1 fruit fly cellular context compared by ENCODE assay signal in the genomic region with DNA sequence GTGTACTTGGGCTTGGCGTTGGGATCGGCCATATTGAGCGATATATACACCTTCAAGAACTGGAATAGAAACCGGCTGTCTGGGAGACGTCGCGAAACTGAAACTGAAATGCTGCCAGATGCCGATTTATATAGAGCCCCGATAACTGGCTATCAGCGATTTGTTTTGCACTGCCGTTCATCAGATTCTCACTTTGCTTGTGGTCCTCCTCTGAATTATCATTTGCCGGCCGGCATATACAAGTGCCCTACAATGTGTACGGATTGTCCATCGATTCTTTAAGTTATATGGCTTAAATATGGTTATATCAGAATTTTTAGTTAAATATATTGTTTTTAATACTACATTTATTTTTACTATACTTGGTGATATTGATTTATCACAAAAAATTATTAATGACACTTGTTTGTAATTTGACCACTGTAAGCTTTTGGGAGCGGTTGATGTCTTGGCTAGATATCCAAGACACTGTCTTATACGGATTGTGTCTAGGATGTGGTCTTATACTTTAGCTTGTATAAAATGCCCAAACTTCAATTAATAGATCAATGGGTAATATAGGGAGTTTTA.
TF ChIP-seq lines count a peak whose summit lies in the region.

A gene (minus strand): TSS at position 106 of the 570 bp plus-strand sequence.

TF ChIP-seq in whole organism, embryonic, 481 proteins besides CTCF, POLR2A, EP300 and RAD21 (continued from another document):
- TF ChIP-seq sc (optimal IDR thresholded peaks at IDR 0.05; lab: Kevin White, UChicago) (no peak), sc (GFP tag; optimal IDR thresholded peaks at IDR 0.05; lab: Kevin White, UChicago) (no peak), Adf1 (GFP tag; IDR thresholded peaks at IDR 0.05; lab: Robert Waterston, UW) (peak; percentile 42), CG18599 (GFP tag; optimal IDR thresholded peaks at IDR 0.05; lab: Kevin White, UChicago) (peak; percentile 87), CG42726 (GFP tag; IDR thresholded peaks at IDR 0.05; lab: Robert Waterston, UW; ENCODE audit: partially characterized antibody) (no peak), CG7786 (GFP tag; optimal IDR thresholded peaks at IDR 0.05; lab: Kevin White, UChicago) (no peak), row (GFP tag; IDR thresholded peaks at IDR 0.05; lab: Robert Waterston, UW) (peak; percentile 79), CG13424 (tag; optimal IDR thresholded peaks at IDR 0.05; lab: Kevin White, UChicago) (peak; percentile 15), da (GFP tag; optimal IDR thresholded peaks at IDR 0.05; lab: Kevin White, UChicago) (no peak), CG16779 (GFP tag; IDR thresholded peaks at IDR 0.05; lab: Robert Waterston, UW) (no peak), Elba2 (GFP tag; optimal IDR thresholded peaks at IDR 0.05; lab: Kevin White, UChicago) (no peak), mam (GFP tag; optimal IDR thresholded peaks at IDR 0.05; lab: Kevin White, UChicago) (peak; percentile 32), CG4707 (GFP tag; optimal IDR thresholded peaks at IDR 0.05; lab: Kevin White, UChicago) (peak; percentile 93), knrl (GFP tag; IDR thresholded peaks at IDR 0.05; lab: Robert Waterston, UW; ENCODE audit: partially characterized antibody) (no peak), tx (GFP tag; optimal IDR thresholded peaks at IDR 0.05; lab: Kevin White, UChicago) (no peak), CG3995 (GFP tag; optimal IDR thresholded peaks at IDR 0.05; lab: Kevin White, UChicago) (no peak), CG12744 (GFP tag; optimal IDR thresholded peaks at IDR 0.05; lab: Kevin White, UChicago) (no peak), phol (tag; optimal IDR thresholded peaks at IDR 0.05; lab: Kevin White, UChicago) (peak; percentile 51), ERR (GFP tag; optimal IDR thresholded peaks at IDR 0.05; lab: Kevin White, UChicago) (no peak), CG33557 (GFP tag; optimal IDR thresholded peaks at IDR 0.05; lab: Kevin White, UChicago) (no peak), NFAT (GFP tag; IDR thresholded peaks at IDR 0.05; lab: Robert Waterston, UW) (peak; percentile 39; the same call in 1 of the 2 replicates), z (GFP tag; IDR thresholded peaks at IDR 0.05; lab: Robert Waterston, UW) (no peak), Kr (GFP tag; optimal IDR thresholded peaks at IDR 0.05; lab: Kevin White, UChicago) (no peak), org-1 (GFP tag; optimal IDR thresholded peaks at IDR 0.05; lab: Kevin White, UChicago) (peak; percentile 20), CG8089 (GFP tag; optimal IDR thresholded peaks at IDR 0.05; lab: Kevin White, UChicago) (no peak), eyg (GFP tag; optimal IDR thresholded peaks at IDR 0.05; lab: Kevin White, UChicago) (no peak), Poxn (GFP tag; IDR thresholded peaks at IDR 0.05; lab: Robert Waterston, UW) (peak; percentile 62), Jarid2 (GFP tag; optimal IDR thresholded peaks at IDR 0.05; lab: Kevin White, UChicago) (peak; percentile 25), CG14014 (GFP tag; IDR thresholded peaks at IDR 0.05; lab: Robert Waterston, UW) (peak; percentile 55; the same call in 1 of the 2 replicates), dan (GFP tag; IDR thresholded peaks at IDR 0.05; lab: Robert Waterston, UW) (no peak), eve (GFP tag; optimal IDR thresholded peaks at IDR 0.05; lab: Kevin White, UChicago) (no peak), CG7839 (tag; optimal IDR thresholded peaks at IDR 0.05; lab: Kevin White, UChicago) (peak; percentile 69), ken (GFP tag; IDR thresholded peaks at IDR 0.05; lab: Robert Waterston, UW) (0 out of 3 replicates have a peak, but pooled peaks have one; percentile 41), CG2120 (GFP tag; optimal IDR thresholded peaks at IDR 0.05; lab: Kevin White, UChicago) (peak; percentile 65), hb (GFP tag; IDR thresholded peaks at IDR 0.05; lab: Robert Waterston, UW; ENCODE audit: partially characterized antibody) (no peak), psq (GFP tag; optimal IDR thresholded peaks at IDR 0.05; lab: Kevin White, UChicago) (no peak), CG11696 (GFP tag; IDR thresholded peaks at IDR 0.05; lab: Robert Waterston, UW) (no peak), Dfd (GFP tag; optimal IDR thresholded peaks at IDR 0.05; lab: Kevin White, UChicago) (no peak), amos (GFP tag; IDR thresholded peaks at IDR 0.05; lab: Robert Waterston, UW; ENCODE audit: partially characterized antibody) (no peak), tup (GFP tag; optimal IDR thresholded peaks at IDR 0.05; lab: Kevin White, UChicago) (no peak), Lhr (GFP tag; optimal IDR thresholded peaks at IDR 0.05; lab: Kevin White, UChicago) (no peak), kah (GFP tag; optimal IDR thresholded peaks at IDR 0.05; lab: Kevin White, UChicago) (no peak), D19B (GFP tag; optimal IDR thresholded peaks at IDR 0.05; lab: Kevin White, UChicago) (no peak), CG16815 (GFP tag; optimal IDR thresholded peaks at IDR 0.05; lab: Kevin White, UChicago) (peak; percentile 4), CG14860 (GFP tag; IDR thresholded peaks at IDR 0.05; lab: Robert Waterston, UW; ENCODE audit: partially characterized antibody) (no peak), Tbp (GFP tag; optimal IDR thresholded peaks at IDR 0.05; lab: Kevin White, UChicago) (no peak), BtbVII (GFP tag; optimal IDR thresholded peaks at IDR 0.05; lab: Kevin White, UChicago) (peak; percentile 36), CG3163 (GFP tag; optimal IDR thresholded peaks at IDR 0.05; lab: Kevin White, UChicago) (no peak), CG9797 (GFP tag; optimal IDR thresholded peaks at IDR 0.05; lab: Kevin White, UChicago) (no peak), ttk (GFP tag; IDR thresholded peaks at IDR 0.05; lab: Robert Waterston, UW) (peak; percentile 36; the same call in 1 of the 2 replicates), ci (GFP tag; IDR thresholded peaks at IDR 0.05; lab: Robert Waterston, UW) (peak; percentile 61; the same call in 2 of the 3 replicates), CG2199 (GFP tag; IDR thresholded peaks at IDR 0.05; lab: Robert Waterston, UW) (peak; percentile 46; the same call in 1 of the 3 replicates), CG8765 (GFP tag; IDR thresholded peaks at IDR 0.05; lab: Robert Waterston, UW) (no peak), pnt (GFP tag; optimal IDR thresholded peaks at IDR 0.05; lab: Kevin White, UChicago) (no peak), fd96Cb (tag; optimal IDR thresholded peaks at IDR 0.05; lab: Kevin White, UChicago) (no peak), CG17328 (GFP tag; IDR thresholded peaks at IDR 0.05; lab: Robert Waterston, UW) (peak; percentile 58), Sry-β (GFP tag; optimal IDR thresholded peaks at IDR 0.05; lab: Kevin White, UChicago) (no peak), btn (GFP tag; optimal IDR thresholded peaks at IDR 0.05; lab: Kevin White, UChicago) (no peak), sob (GFP tag; IDR thresholded peaks at IDR 0.05; lab: Robert Waterston, UW) (peak; percentile 50; the same call in 1 of the 2 replicates), tin (GFP tag; optimal IDR thresholded peaks at IDR 0.05; lab: Kevin White, UChicago) (peak; percentile 12), CG12659 (GFP tag; optimal IDR thresholded peaks at IDR 0.05; lab: Kevin White, UChicago) (peak; percentile 17), Blimp-1 (GFP tag; optimal IDR thresholded peaks at IDR 0.05; lab: Kevin White, UChicago) (peak; percentile 26), Hmx (GFP tag; optimal IDR thresholded peaks at IDR 0.05; lab: Kevin White, UChicago) (no peak), HLH4C (GFP tag; IDR thresholded peaks at IDR 0.05; lab: Robert Waterston, UW; ENCODE audit: partially characterized antibody) (no peak), CG9932 (GFP tag; IDR thresholded peaks at IDR 0.05; lab: Robert Waterston, UW) (peak; percentile 86), Asciz (GFP tag; optimal IDR thresholded peaks at IDR 0.05; lab: Kevin White, UChicago) (no peak), B-H2 (GFP tag; optimal IDR thresholded peaks at IDR 0.05; lab: Kevin White, UChicago) (peak; percentile 37), CG7963 (GFP tag; IDR thresholded peaks at IDR 0.05; lab: Robert Waterston, UW; ENCODE audit: partially characterized antibody) (no peak), cwo (GFP tag; optimal IDR thresholded peaks at IDR 0.05; lab: Kevin White, UChicago) (peak; percentile 63), ara (GFP tag; IDR thresholded peaks at IDR 0.05; lab: Robert Waterston, UW) (no peak), CG13624 (GFP tag; optimal IDR thresholded peaks at IDR 0.05; lab: Kevin White, UChicago) (no peak), danr (GFP tag; IDR thresholded peaks at IDR 0.05; lab: Robert Waterston, UW) (no peak), Ptx1 (GFP tag; IDR thresholded peaks at IDR 0.05; lab: Robert Waterston, UW) (peak; percentile 49; the same call in 1 of the 2 replicates), CG13296 (GFP tag; optimal IDR thresholded peaks at IDR 0.05; lab: Kevin White, UChicago) (peak; percentile 15), sna (GFP tag; IDR thresholded peaks at IDR 0.05; lab: Robert Waterston, UW; ENCODE audit: partially characterized antibody) (no peak), CG18011 (GFP tag; optimal IDR thresholded peaks at IDR 0.05; lab: Kevin White, UChicago) (no peak), CG7556 (GFP tag; optimal IDR thresholded peaks at IDR 0.05; lab: Kevin White, UChicago) (peak; percentile 57), CG8388 (GFP tag; optimal IDR thresholded peaks at IDR 0.05; lab: Kevin White, UChicago) (no peak), lab (GFP tag; optimal IDR thresholded peaks at IDR 0.05; lab: Kevin White, UChicago) (peak; percentile 80), CG4328 (GFP tag; optimal IDR thresholded peaks at IDR 0.05; lab: Kevin White, UChicago) (no peak), pfk (GFP tag; optimal IDR thresholded peaks at IDR 0.05; lab: Kevin White, UChicago) (no peak), CG3847 (GFP tag; IDR thresholded peaks at IDR 0.05; lab: Robert Waterston, UW) (peak; percentile 59), CG2875 (GFP tag; optimal IDR thresholded peaks at IDR 0.05; lab: Kevin White, UChicago) (no peak), bsh (GFP tag; optimal IDR thresholded peaks at IDR 0.05; lab: Kevin White, UChicago) (peak in 1 of 2 experiments; percentile 21), Sin3A (optimal IDR thresholded peaks at IDR 0.05; lab: Kevin White, UChicago) (no peak), maf-S (GFP tag; optimal IDR thresholded peaks at IDR 0.05; lab: Kevin White, UChicago) (no peak), CG1603 (tag; optimal IDR thresholded peaks at IDR 0.05; lab: Kevin White, UChicago) (peak; percentile 9), CG17186 (GFP tag; optimal IDR thresholded peaks at IDR 0.05; lab: Kevin White, UChicago) (no peak), Nf-YA (GFP tag; IDR thresholded peaks at IDR 0.05; lab: Robert Waterston, UW) (peak; percentile 52), Atf-2 (GFP tag; optimal IDR thresholded peaks at IDR 0.05; lab: Kevin White, UChicago) (no peak), Dp (GFP tag; optimal IDR thresholded peaks at IDR 0.05; lab: Kevin White, UChicago) (no peak), lbe (GFP tag; optimal IDR thresholded peaks at IDR 0.05; lab: Kevin White, UChicago) (peak; percentile 88), caup (GFP tag; optimal IDR thresholded peaks at IDR 0.05; lab: Kevin White, UChicago; ENCODE audit: severe bottlenecking) (peak; percentile 30), lola (GFP tag; optimal IDR thresholded peaks at IDR 0.05; lab: Kevin White, UChicago) (no peak), Mrtf (GFP tag; IDR thresholded peaks at IDR 0.05; lab: Robert Waterston, UW) (peak; percentile 65; the same call in 1 of the 3 replicates), CG43689 (GFP tag; IDR thresholded peaks at IDR 0.05; lab: Robert Waterston, UW) (peak; percentile 30; the same call in 1 of the 2 replicates), disco-r (GFP tag; optimal IDR thresholded peaks at IDR 0.05; lab: Kevin White, UChicago) (no peak), CG31388 (GFP tag; optimal IDR thresholded peaks at IDR 0.05; lab: Kevin White, UChicago) (no peak), gcm (GFP tag; optimal IDR thresholded peaks at IDR 0.05; lab: Kevin White, UChicago) (no peak), ems (GFP tag; optimal IDR thresholded peaks at IDR 0.05; lab: Kevin White, UChicago) (no peak), tna (GFP tag; IDR thresholded peaks at IDR 0.05; lab: Robert Waterston, UW; ENCODE audit: partially characterized antibody) (no peak; the same call in 1 of the 2 replicates), CG33213 (GFP tag; optimal IDR thresholded peaks at IDR 0.05; lab: Kevin White, UChicago) (no peak), Dll (GFP tag; IDR thresholded peaks at IDR 0.05; lab: Robert Waterston, UW; ENCODE audit: partially characterized antibody) (no peak), jigr1 (GFP tag; IDR thresholded peaks at IDR 0.05; lab: Robert Waterston, UW) (no peak), CG17912 (GFP tag; optimal IDR thresholded peaks at IDR 0.05; lab: Kevin White, UChicago) (no peak), CG13123 (GFP tag; optimal IDR thresholded peaks at IDR 0.05; lab: Kevin White, UChicago) (no peak), CG32767 (GFP tag; IDR thresholded peaks at IDR 0.05; lab: Robert Waterston, UW) (peak; percentile 49; the same call in 1 of the 2 replicates), NfI (GFP tag; optimal IDR thresholded peaks at IDR 0.05; lab: Kevin White, UChicago) (peak; percentile 12), CG12769 (tag; optimal IDR thresholded peaks at IDR 0.05; lab: Kevin White, UChicago) (peak; percentile 23), CG16863 (GFP tag; optimal IDR thresholded peaks at IDR 0.05; lab: Kevin White, UChicago) (no peak), CG11456 (GFP tag; IDR thresholded peaks at IDR 0.05; lab: Robert Waterston, UW) (0 out of 3 replicates have a peak, but pooled peaks have one; percentile 23), Lpt (GFP tag; optimal IDR thresholded peaks at IDR 0.05; lab: Kevin White, UChicago) (no peak), CG15601 (tag; optimal IDR thresholded peaks at IDR 0.05; lab: Kevin White, UChicago) (no peak), CG12236 (GFP tag; optimal IDR thresholded peaks at IDR 0.05; lab: Kevin White, UChicago) (no peak), CG1792 (GFP tag; optimal IDR thresholded peaks at IDR 0.05; lab: Kevin White, UChicago) (no peak), Atf3 (GFP tag; optimal IDR thresholded peaks at IDR 0.05; lab: Kevin White, UChicago) (no peak), kni (GFP tag; optimal IDR thresholded peaks at IDR 0.05; lab: Kevin White, UChicago) (no peak), CG17829 (tag; optimal IDR thresholded peaks at IDR 0.05; lab: Kevin White, UChicago) (no peak), ham (GFP tag; IDR thresholded peaks at IDR 0.05; lab: Robert Waterston, UW) (no peak), bigmax (GFP tag; optimal IDR thresholded peaks at IDR 0.05; lab: Kevin White, UChicago) (no peak), CG17568 (GFP tag; optimal IDR thresholded peaks at IDR 0.05; lab: Kevin White, UChicago) (no peak)
